Fruit fly (Drosophila melanogaster) whole organism, embryonic: ENCODE measurements around the gene Trs20.

ENCODE experiments used
- Adf1 ChIP-seq: fragments of 200-800 bp; sonication (Bioruptor generic); IDR thresholded peaks from 2 replicates; pipeline ENCODE4 v1.3.6; 2022; ENCODE audit warnings: missing biosample characterization, missing genetic modification characterization
- BEAF-32 ChIP-seq: fragments of 200-800 bp; sonication (Bioruptor generic); optimal IDR thresholded peaks from 3 replicates; lab custom pipeline; 2017; ENCODE audit warnings: missing biosample characterization, missing genetic modification characterization, mild to moderate bottlenecking, moderate library complexity, missing genetic modification reagents
- Bteb2 ChIP-seq: fragments of 200-800 bp; sonication (Bioruptor generic); optimal IDR thresholded peaks from 2 replicates; lab custom pipeline; 2016; ENCODE audit warnings: missing biosample characterization, missing genetic modification characterization
- CG10267 ChIP-seq: fragments of 200-800 bp; sonication (Bioruptor generic); optimal IDR thresholded peaks from 2 replicates; lab custom pipeline; 2018; ENCODE audit warnings: missing biosample characterization, mild to moderate bottlenecking, missing genetic modification characterization, moderate library complexity
- CG11560 ChIP-seq: fragments of 200-800 bp; sonication (Bioruptor generic); IDR thresholded peaks from 3 replicates; pipeline ENCODE4 v1.3.6; 2022; ENCODE audit warnings: missing biosample characterization, missing genetic modification characterization
- CG14441 ChIP-seq: fragments of 200-800 bp; sonication (Bioruptor generic); IDR thresholded peaks from 2 replicates; pipeline ENCODE4 v1.3.6; 2022; ENCODE audit warnings: missing biosample characterization, missing genetic modification characterization
- CG14860 ChIP-seq: fragments of 200-800 bp; sonication (Bioruptor generic); IDR thresholded peaks from 3 replicates; pipeline ENCODE4 v1.3.6; 2022; ENCODE audit warnings: missing biosample characterization, missing genetic modification characterization; ENCODE audit not compliant: partially characterized antibody
- CG15696 ChIP-seq: fragments of 200-800 bp; sonication (Bioruptor generic); optimal IDR thresholded peaks from 2 replicates; lab custom pipeline; 2019; ENCODE audit warnings: missing biosample characterization, mild to moderate bottlenecking, missing genetic modification characterization, moderate library complexity
- CG16863 ChIP-seq: fragments of 200-800 bp; sonication (Bioruptor generic); optimal IDR thresholded peaks from 3 replicates; lab custom pipeline; 2016; ENCODE audit warnings: missing biosample characterization, missing genetic modification characterization
- CG17186 ChIP-seq: fragments of 200-800 bp; sonication (Bioruptor generic); optimal IDR thresholded peaks from 3 replicates; lab custom pipeline; 2017; ENCODE audit warnings: missing biosample characterization, missing genetic modification reagents, missing genetic modification characterization
- CG17568 ChIP-seq: fragments of 200-800 bp; sonication (Bioruptor generic); optimal IDR thresholded peaks from 2 replicates; lab custom pipeline; 2018; ENCODE audit warnings: missing biosample characterization, mild to moderate bottlenecking, missing genetic modification characterization, moderate library complexity
- CG17829 ChIP-seq: fragments of 200-800 bp; optimal IDR thresholded peaks from 2 replicates; lab custom pipeline; 2019; ENCODE audit warnings: missing biosample characterization, mild to moderate bottlenecking, missing genetic modification characterization, moderate library complexity
- CG2116 ChIP-seq: fragments of 200-800 bp; sonication (Bioruptor generic); optimal IDR thresholded peaks from 3 replicates; lab custom pipeline; 2018; ENCODE audit warnings: missing biosample characterization, mild to moderate bottlenecking, missing genetic modification characterization
- CG2202 ChIP-seq: fragments of 200-800 bp; sonication (Bioruptor generic); optimal IDR thresholded peaks from 2 replicates; lab custom pipeline; 2018; ENCODE audit warnings: missing biosample characterization, mild to moderate bottlenecking, missing genetic modification characterization
- CG32532 ChIP-seq: fragments of 200-800 bp; sonication (Bioruptor generic); IDR thresholded peaks from 2 replicates; pipeline ENCODE4 v1.3.6; 2022; ENCODE audit warnings: missing biosample characterization, missing genetic modification characterization
- CG3281 ChIP-seq: fragments of 200-800 bp; sonication (Bioruptor generic); optimal IDR thresholded peaks from 3 replicates; lab custom pipeline; 2017; ENCODE audit warnings: missing biosample characterization, mild to moderate bottlenecking, missing genetic modification characterization
- CG6175 ChIP-seq: fragments of 200-800 bp; sonication (Bioruptor generic); IDR thresholded peaks from 3 replicates; pipeline ENCODE4 v1.3.6; 2022; ENCODE audit warnings: missing biosample characterization, missing genetic modification characterization
- CG6254 ChIP-seq: fragments of 200-800 bp; sonication (Bioruptor generic); optimal IDR thresholded peaks from 3 replicates; lab custom pipeline; 2017; ENCODE audit warnings: mild to moderate bottlenecking, missing biosample characterization, missing genetic modification reagents, missing genetic modification characterization
- CG6813 ChIP-seq: fragments of 200-800 bp; sonication (Bioruptor generic); optimal IDR thresholded peaks from 2 replicates; lab custom pipeline; 2017; ENCODE audit warnings: missing biosample characterization, missing genetic modification characterization, mild to moderate bottlenecking, moderate library complexity, missing genetic modification reagents
- CG7839 ChIP-seq: fragments of 200-800 bp; sonication (Bioruptor generic); optimal IDR thresholded peaks from 3 replicates; lab custom pipeline; 2018; ENCODE audit warnings: missing biosample characterization, mild to moderate bottlenecking, missing genetic modification characterization, moderate library complexity
- CG8290 ChIP-seq, 3 experiments: fragments of 200-800 bp; sonication (Bioruptor generic); optimal IDR thresholded peaks; 2 replicates each; lab custom pipeline; 2016 to 2019; ENCODE audit warnings: missing biosample characterization in 3 of 3, missing genetic modification characterization in 3 of 3, mild to moderate bottlenecking in 2 of 3, moderate library complexity in 1 of 3
- CG8388 ChIP-seq: fragments of 200-800 bp; sonication (Bioruptor generic); optimal IDR thresholded peaks from 2 replicates; lab custom pipeline; 2019; ENCODE audit warnings: missing biosample characterization, mild to moderate bottlenecking, missing genetic modification characterization, moderate library complexity
- CG8478 ChIP-seq: fragments of >200 bp; optimal IDR thresholded peaks from 2 replicates; lab custom pipeline; 2018
- CG9932 ChIP-seq: fragments of 200-800 bp; sonication (Bioruptor generic); IDR thresholded peaks from 2 replicates; pipeline ENCODE4 v1.3.6; 2022; ENCODE audit warnings: missing biosample characterization, missing genetic modification characterization
- Dbx ChIP-seq: fragments of 200-800 bp; sonication (Bioruptor generic); IDR thresholded peaks from 3 replicates; pipeline ENCODE4 v1.3.6; 2022; ENCODE audit warnings: missing biosample characterization, missing genetic modification characterization
- Dll ChIP-seq: fragments of 200-800 bp; sonication (Bioruptor generic); IDR thresholded peaks from 4 replicates; pipeline ENCODE4 v1.3.6; 2022; ENCODE audit warnings: missing biosample characterization, missing genetic modification characterization; ENCODE audit not compliant: partially characterized antibody
- Fer3 ChIP-seq: fragments of 200-800 bp; sonication (Bioruptor generic); optimal IDR thresholded peaks from 2 replicates; lab custom pipeline; 2018; ENCODE audit warnings: missing biosample characterization, mild to moderate bottlenecking, missing genetic modification characterization, moderate library complexity
- Hr78 ChIP-seq, 2 experiments: fragments of 200-800 bp in 1 of 2; fragments of >200 bp in 1 of 2; sonication (Bioruptor generic) in 1 of 2; optimal IDR thresholded peaks; 2 replicates each; lab custom pipeline; 2017 to 2019; ENCODE audit warnings: missing biosample characterization in 2 of 2, missing genetic modification characterization in 2 of 2, mild to moderate bottlenecking in 1 of 2, moderate library complexity in 1 of 2
- MTF-1 ChIP-seq: fragments of 200-800 bp; sonication (Bioruptor generic); optimal IDR thresholded peaks from 2 replicates; lab custom pipeline; 2018; ENCODE audit warnings: missing biosample characterization, mild to moderate bottlenecking, missing genetic modification characterization, borderline replicate concordance
- Max ChIP-seq: fragments of 200-800 bp; sonication (Bioruptor generic); optimal IDR thresholded peaks from 2 replicates; lab custom pipeline; 2016; ENCODE audit warnings: missing biosample characterization, mild to moderate bottlenecking, missing genetic modification characterization
- Med ChIP-seq: fragments of 200-800 bp; sonication (Bioruptor generic); peaks from one replicate; lab custom pipeline; 2016; ENCODE audit warnings: missing biosample characterization, missing genetic modification characterization, mild to moderate bottlenecking, inconsistent platforms, moderate library complexity
- NK7.1 ChIP-seq: fragments of 200-800 bp; sonication (Bioruptor generic); optimal IDR thresholded peaks from 3 replicates; lab custom pipeline; 2016; ENCODE audit warnings: missing biosample characterization, missing genetic modification characterization
- Pdp1 ChIP-seq, 2 experiments: fragments of 200-800 bp; sonication (Bioruptor generic); optimal IDR thresholded peaks; 3 replicates each; lab custom pipeline; 2016; ENCODE audit warnings: missing biosample characterization in 2 of 2, missing genetic modification characterization in 2 of 2, mild to moderate bottlenecking in 1 of 2, moderate library complexity in 1 of 2
- Rfx ChIP-seq: fragments of 200-800 bp; sonication (Bioruptor generic); IDR thresholded peaks from 2 replicates; pipeline ENCODE4 v1.3.6; 2022; ENCODE audit warnings: missing biosample characterization, missing genetic modification characterization
- YL-1 ChIP-seq: fragments of 200-800 bp; sonication (Bioruptor generic); optimal IDR thresholded peaks from 3 replicates; lab custom pipeline; 2017; ENCODE audit warnings: missing biosample characterization, mild to moderate bottlenecking, missing genetic modification characterization
- aop ChIP-seq: fragments of 200-800 bp; sonication (Bioruptor generic); IDR thresholded peaks from 2 replicates; pipeline ENCODE4 v1.3.6; 2022; ENCODE audit warnings: missing biosample characterization, missing genetic modification characterization
- dpn ChIP-seq, 2 experiments: fragments of 200-800 bp; sonication (Bioruptor generic); optimal IDR thresholded peaks; 3 replicates each; lab custom pipeline; 2016; ENCODE audit warnings: missing biosample characterization in 2 of 2, missing genetic modification characterization in 2 of 2
- fd96Cb ChIP-seq: fragments of 200-800 bp; sonication (Bioruptor generic); optimal IDR thresholded peaks from 2 replicates; lab custom pipeline; 2018; ENCODE audit warnings: missing biosample characterization, mild to moderate bottlenecking, missing genetic modification characterization, moderate library complexity
- gfzf ChIP-seq: fragments of 200-800 bp; sonication (Bioruptor generic); optimal IDR thresholded peaks from 2 replicates; lab custom pipeline; 2016; ENCODE audit warnings: missing biosample characterization, mild to moderate bottlenecking, missing genetic modification characterization, moderate library complexity
- h ChIP-seq: fragments of >200 bp; optimal IDR thresholded peaks from 2 replicates; lab custom pipeline; 2017
- hkb ChIP-seq, 2 experiments: fragments of 200-800 bp in 1 of 2; fragments of >200 bp in 1 of 2; sonication (Bioruptor generic) in 1 of 2; IDR thresholded peaks in 1 of 2; optimal IDR thresholded peaks in 1 of 2; 2 replicates each; pipeline versions ENCODE4 v1.3.6 to Lab custom; 2017 to 2022; ENCODE audit warnings: missing biosample characterization in 1 of 2, missing genetic modification characterization in 1 of 2
- lbe ChIP-seq: fragments of 200-800 bp; sonication (Bioruptor generic); optimal IDR thresholded peaks from 2 replicates; lab custom pipeline; 2016; ENCODE audit warnings: missing biosample characterization, mild to moderate bottlenecking, missing genetic modification characterization
- pan ChIP-seq, 4 experiments: fragments of >200 bp in 3 of 4; fragments of 200-800 bp in 1 of 4; sonication (Bioruptor generic) in 1 of 4; optimal IDR thresholded peaks in 3 of 4; IDR thresholded peaks in 1 of 4; 2 replicates each; pipeline versions ENCODE4 v1.3.6 to Lab custom; 2017 to 2022; ENCODE audit warnings: missing biosample characterization in 2 of 4, missing genetic modification characterization in 2 of 4, mixed read lengths in 1 of 4
- run ChIP-seq: fragments of 200-800 bp; sonication (Bioruptor generic); optimal IDR thresholded peaks from 3 replicates; lab custom pipeline; 2018; ENCODE audit warnings: missing biosample characterization, mild to moderate bottlenecking, missing genetic modification characterization
- sima ChIP-seq: fragments of 200-800 bp; sonication (Bioruptor generic); optimal IDR thresholded peaks from 2 replicates; lab custom pipeline; 2016; ENCODE audit warnings: missing biosample characterization, missing genetic modification characterization
- slou ChIP-seq: fragments of 200-800 bp; sonication (Bioruptor generic); optimal IDR thresholded peaks from 3 replicates; lab custom pipeline; 2016; ENCODE audit warnings: missing biosample characterization, missing genetic modification characterization
- zfh1 ChIP-seq: fragments of 200-800 bp; sonication (Bioruptor generic); IDR thresholded peaks from 3 replicates; pipeline ENCODE4 v1.3.6; 2022; ENCODE audit warnings: missing biosample characterization, missing genetic modification characterization

Trs20 gene

DNA sequence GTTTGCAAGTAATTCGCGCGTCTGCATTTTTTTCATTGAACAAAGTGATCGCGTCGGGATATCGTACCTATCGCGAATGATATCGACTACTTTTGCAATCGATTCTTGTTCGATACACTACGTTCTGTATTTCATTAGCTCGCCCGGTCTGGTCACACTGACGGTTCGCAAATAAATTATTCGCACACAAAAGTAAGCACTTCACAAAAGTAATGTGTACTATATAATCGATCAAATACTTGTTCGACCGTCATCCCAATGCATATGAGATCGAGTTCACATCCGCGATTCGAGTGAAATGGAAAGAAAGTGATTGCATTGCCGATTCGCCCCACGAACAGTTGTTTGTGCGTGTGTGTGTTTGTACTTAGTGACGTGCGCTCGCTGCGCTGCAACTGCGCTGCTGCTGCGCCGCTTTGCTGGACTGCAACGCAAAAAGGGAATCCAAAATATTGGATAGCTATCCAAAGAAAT, 41.1 kb downstream of the Trs20 start, which contains the start of the genes CG5235 and ClC-c (continued):
- TF ChIP-seq CG17568 (no peak), YL-1 (GFP tag; lab: Kevin White, UChicago) (peak; percentile 84), CG6254 (GFP tag; lab: Kevin White, UChicago) (no peak), CG14860 (peak; percentile 72), CG16863 (GFP tag; lab: Kevin White, UChicago) (peak; percentile 64), CG3281 (GFP tag; lab: Kevin White, UChicago) (no peak), Med (peak; percentile 79), BEAF-32 (GFP tag; lab: Kevin White, UChicago) (peak; percentile 79), dpn (GFP tag; optimal IDR thresholded peaks at IDR 0.05; lab: Kevin White, UChicago) (no peak)

DNA sequence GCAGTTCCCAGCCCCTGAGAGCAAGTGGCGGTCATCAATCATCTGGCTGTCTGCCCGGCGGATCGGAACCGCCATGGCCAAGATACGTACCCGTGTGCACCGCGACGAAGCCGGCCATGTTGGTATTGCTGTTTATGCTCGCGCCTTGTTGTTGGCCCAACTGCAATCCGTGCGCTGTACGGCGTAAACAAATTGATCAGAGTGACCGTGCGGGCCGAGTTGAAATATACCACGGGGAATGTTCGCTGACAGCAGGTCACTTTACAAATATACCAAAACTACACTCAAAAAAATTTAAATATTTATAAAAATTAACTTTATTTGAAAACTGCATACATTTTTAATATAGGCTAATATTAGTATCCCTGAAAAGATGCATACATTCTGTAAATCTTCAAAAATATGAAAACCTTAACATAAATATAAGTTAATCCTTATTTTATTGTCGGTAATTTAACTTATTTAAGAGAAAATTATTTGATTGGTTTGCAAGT, 44.1 kb downstream of the Trs20 start, which contains the start of gene Tasp1:
Tasp1 (minus strand) TSS at position 203 of the 494 bp plus-strand sequence.
- TF ChIP-seq hkb (optimal IDR thresholded peaks at IDR 0.05; lab: Kevin White, UChicago), result no peak
- peak; percentile 74 for TF ChIP-seq hkb (GFP tag; IDR thresholded peaks at IDR 0.05; lab: Robert Waterston, UW)
- TF ChIP-seq NK7.1, result no peak
- no peak for TF ChIP-seq run (tag; lab: Kevin White, UChicago)
- TF ChIP-seq CG2116 (GFP tag; lab: Kevin White, UChicago), result peak; percentile 51
- peak; percentile 50; the same call in 1 of the 2 replicates for TF ChIP-seq Adf1
- peak; percentile 58 for TF ChIP-seq fd96Cb (tag; lab: Kevin White, UChicago)
- peak; percentile 58 for TF ChIP-seq CG15696 (tag; lab: Kevin White, UChicago)
- TF ChIP-seq Dll (GFP tag; lab: Robert Waterston, UW), result no peak; the same call in 2 of the 4 replicates
- no peak for TF ChIP-seq CG6175 (GFP tag; lab: Robert Waterston, UW)
- TF ChIP-seq Pdp1 (GFP tag; optimal IDR thresholded peaks at IDR 0.05; lab: Kevin White, UChicago), result peak in 1 of 2 experiments; percentile 49
- peak; percentile 73; the same call in 2 of the 3 replicates for TF ChIP-seq zfh1 (GFP tag; lab: Robert Waterston, UW)
- TF ChIP-seq h (lab: Kevin White, UChicago), result no peak
- no peak; the same call in 2 of the 3 replicates for TF ChIP-seq CG11560 (tag; lab: Robert Waterston, UW)
- TF ChIP-seq lbe, result no peak
- TF ChIP-seq CG17829, result peak; percentile 80
- TF ChIP-seq CG17186 (GFP tag; lab: Kevin White, UChicago), result peak; percentile 5
- TF ChIP-seq CG6813, result no peak
- peak; percentile 73 for TF ChIP-seq gfzf (GFP tag; lab: Kevin White, UChicago)
- TF ChIP-seq Hr78 (GFP tag; optimal IDR thresholded peaks at IDR 0.05; lab: Kevin White, UChicago), result no peak
- no peak for TF ChIP-seq pan (optimal IDR thresholded peaks at IDR 0.05; lab: Kevin White, UChicago)
- TF ChIP-seq pan (GFP tag; optimal IDR thresholded peaks at IDR 0.05 in 1 of 2, IDR thresholded peaks at IDR 0.05 in 1 of 2), result peak in 1 of 2 experiments; percentile 87
- no peak for TF ChIP-seq Bteb2
- peak; percentile 79 for TF ChIP-seq Rfx (GFP tag; lab: Robert Waterston, UW)
- TF ChIP-seq MTF-1 (GFP tag; lab: Kevin White, UChicago), result peak; percentile 1
- TF ChIP-seq CG2202, result no peak
- TF ChIP-seq CG10267 (tag; lab: Kevin White, UChicago), result peak; percentile 70
- TF ChIP-seq CG8478 (lab: Kevin White, UChicago), result no peak
- TF ChIP-seq CG7839 (tag; lab: Kevin White, UChicago), result peak; percentile 80
- TF ChIP-seq Max, result peak; percentile 9
- peak; percentile 76; the same call in 1 of the 2 replicates for TF ChIP-seq CG9932 (GFP tag; lab: Robert Waterston, UW)
- no peak for TF ChIP-seq CG8290 (GFP tag; optimal IDR thresholded peaks at IDR 0.05; lab: Kevin White, UChicago)
- TF ChIP-seq CG8290 (tag; optimal IDR thresholded peaks at IDR 0.05; lab: Kevin White, UChicago), result peak in 1 of 2 experiments; percentile 54
- peak; percentile 87 for TF ChIP-seq CG32532 (GFP tag; lab: Robert Waterston, UW)
- peak; percentile 76; the same call in 2 of the 3 replicates for TF ChIP-seq Dbx
- no peak for TF ChIP-seq aop (GFP tag; lab: Robert Waterston, UW)
- no peak for TF ChIP-seq sima
- TF ChIP-seq slou (GFP tag; lab: Kevin White, UChicago), result no peak
- TF ChIP-seq CG14441 (GFP tag; lab: Robert Waterston, UW), result no peak
- TF ChIP-seq CG8388, result peak; percentile 67
- no peak for TF ChIP-seq Fer3 (tag; lab: Kevin White, UChicago)
